Fruit fly (Drosophila melanogaster): ENCODE data around the gene TP53INP.

The TP53INP gene

dm6 chr3L:4445824-4446223, 39.1 kb downstream of the TP53INP start (continued):
- TF ChIP-seq Tbp (GFP tag; optimal IDR thresholded peaks at IDR 0.05) (no peak), tap (tag; optimal IDR thresholded peaks at IDR 0.05) (no peak), Hsf (GFP tag; optimal IDR thresholded peaks at IDR 0.05) (no peak), CG12219 (GFP tag; optimal IDR thresholded peaks at IDR 0.05) (no peak), Ravus (GFP tag; IDR thresholded peaks at IDR 0.05) (no peak), sug (tag; optimal IDR thresholded peaks at IDR 0.05) (no peak), knrl (GFP tag; IDR thresholded peaks at IDR 0.05; ENCODE audit: partially characterized antibody) (no peak), CG18764 (GFP tag; optimal IDR thresholded peaks at IDR 0.05) (no peak), CG11504 (tag; optimal IDR thresholded peaks at IDR 0.05) (peak; percentile 44), ems (GFP tag; optimal IDR thresholded peaks at IDR 0.05) (no peak), CG9727 (GFP tag; optimal IDR thresholded peaks at IDR 0.05) (no peak), repo (GFP tag; optimal IDR thresholded peaks at IDR 0.05) (no peak), rib (GFP tag; IDR thresholded peaks at IDR 0.05) (no peak), ken (GFP tag; IDR thresholded peaks at IDR 0.05) (no peak), slbo (GFP tag; IDR thresholded peaks at IDR 0.05) (peak; percentile 28; the same call in 1 of the 2 replicates), CG1529 (GFP tag; optimal IDR thresholded peaks at IDR 0.05) (no peak), CG10462 (GFP tag; optimal IDR thresholded peaks at IDR 0.05) (no peak), Dek (tag; optimal IDR thresholded peaks at IDR 0.05) (no peak), CG4328 (GFP tag; optimal IDR thresholded peaks at IDR 0.05) (no peak), Dll (GFP tag; IDR thresholded peaks at IDR 0.05; ENCODE audit: partially characterized antibody) (no peak), Atf-2 (GFP tag; optimal IDR thresholded peaks at IDR 0.05) (no peak), CG10321 (GFP tag; IDR thresholded peaks at IDR 0.05) (no peak), CG11456 (GFP tag; IDR thresholded peaks at IDR 0.05) (no peak), Nf-YB (GFP tag; optimal IDR thresholded peaks at IDR 0.05) (no peak), cato (GFP tag; optimal IDR thresholded peaks at IDR 0.05; ENCODE audit: borderline replicate concordance) (no peak), CG32532 (GFP tag; IDR thresholded peaks at IDR 0.05) (peak; percentile 78), crp (GFP tag; optimal IDR thresholded peaks at IDR 0.05) (no peak), CG31388 (GFP tag; optimal IDR thresholded peaks at IDR 0.05) (no peak), CG10366 (GFP tag; IDR thresholded peaks at IDR 0.05) (no peak), CG9797 (GFP tag; optimal IDR thresholded peaks at IDR 0.05) (no peak), Lhr (GFP tag; optimal IDR thresholded peaks at IDR 0.05) (no peak), peb (GFP tag; IDR thresholded peaks at IDR 0.05) (no peak), Bdp1 (GFP tag; optimal IDR thresholded peaks at IDR 0.05) (no peak), usp (GFP tag; optimal IDR thresholded peaks at IDR 0.05) (no peak), CG34376 (GFP tag; optimal IDR thresholded peaks at IDR 0.05) (no peak), CG6854 (GFP tag; optimal IDR thresholded peaks at IDR 0.05) (peak; percentile 22), CG6689 (GFP tag; IDR thresholded peaks at IDR 0.05) (peak; percentile 37; the same call in 1 of the 2 replicates), ssp (GFP tag; IDR thresholded peaks at IDR 0.05) (no peak), CG2120 (GFP tag; optimal IDR thresholded peaks at IDR 0.05) (peak; percentile 11), Lpt (GFP tag; optimal IDR thresholded peaks at IDR 0.05) (no peak), CG8478 (optimal IDR thresholded peaks at IDR 0.05) (no peak), CG17359 (tag; optimal IDR thresholded peaks at IDR 0.05) (no peak), grau (tag; optimal IDR thresholded peaks at IDR 0.05) (peak; percentile 10), MBD-R2 (GFP tag; IDR thresholded peaks at IDR 0.05) (peak; percentile 33; the same call in 1 of the 2 replicates), HmgD (GFP tag; optimal IDR thresholded peaks at IDR 0.05) (no peak), CG6175 (GFP tag; IDR thresholded peaks at IDR 0.05) (no peak), dysf (GFP tag; IDR thresholded peaks at IDR 0.05) (peak; percentile 66), onecut (GFP tag; IDR thresholded peaks at IDR 0.05) (no peak), Myb (GFP tag; optimal IDR thresholded peaks at IDR 0.05) (no peak), CG2202 (tag; optimal IDR thresholded peaks at IDR 0.05) (no peak), CG8944 (GFP tag; optimal IDR thresholded peaks at IDR 0.05) (no peak), MESR4 (GFP tag; optimal IDR thresholded peaks at IDR 0.05) (no peak), bowl (GFP tag; IDR thresholded peaks at IDR 0.05) (no peak)
